Worm (Caenorhabditis elegans): ENCODE results near the gene F49E11.7.
A peak's percentile ranks its signal among the peaks of the same experiment; 100 is the strongest.

F49E11.7 gene

ce11 chrIV:13078342-13078741 is 25.7 kb downstream of the F49E11.7 start:
- TF ChIP-seq ztf-25 (GFP tag; IDR thresholded peaks at IDR 0.05) (no peak), lin-54 (GFP tag; optimal IDR thresholded peaks at IDR 0.05) (no peak), ZK185.1 (tag; optimal IDR thresholded peaks at IDR 0.05; ENCODE audit: poor library complexity, severe bottlenecking) (no peak), atf-7 (tag; optimal IDR thresholded peaks at IDR 0.05) (no peak), lir-1 (GFP tag; conservative IDR thresholded peaks at IDR 0.05) (no peak), nhr-27 (tag; optimal IDR thresholded peaks at IDR 0.05) (no peak), mcd-1 (GFP tag; IDR thresholded peaks at IDR 0.05) (no peak), ceh-27 (GFP tag; optimal IDR thresholded peaks at IDR 0.05) (no peak), zfh-2 (GFP tag; conservative IDR thresholded peaks at IDR 0.05) (no peak), repo-1 (tag; optimal IDR thresholded peaks at IDR 0.05) (no peak), B0336.3 (GFP tag; IDR thresholded peaks at IDR 0.05) (no peak)

- TF ChIP-seq cebp-2 (GFP tag; IDR thresholded peaks at IDR 0.05) (0 out of 2 replicates have a peak, but pooled peaks have one; percentile 38), cebp-1 (GFP tag; IDR thresholded peaks at IDR 0.05) (no peak), cebp-1 (tag; optimal IDR thresholded peaks at IDR 0.05) (peak; percentile 24), ztf-26 (tag; optimal IDR thresholded peaks at IDR 0.05) (peak; percentile 38), ceh-91 (GFP tag; IDR thresholded peaks at IDR 0.05) (no peak), ceh-27 (GFP tag; optimal IDR thresholded peaks at IDR 0.05) (peak; percentile 36), chd-7 (tag; optimal IDR thresholded peaks at IDR 0.05) (no peak), egrh-3 (GFP tag; IDR thresholded peaks at IDR 0.05) (no peak)
These were observed 26.5 kb downstream of the F49E11.7 start, which contains the start of gene C39E9.8 for ce11 chrIV:13079119-13079518. Gene C39E9.8 (plus strand): TSS chrIV:13079446.

ce11 chrIV:13080185-13080584 is 27.5 kb downstream of the F49E11.7 start:
- TF ChIP-seq nhr-80 (tag; optimal IDR thresholded peaks at IDR 0.05): no peak
- TF ChIP-seq nhr-179 (tag; optimal IDR thresholded peaks at IDR 0.05): no peak
- TF ChIP-seq him-1 (tag; optimal IDR thresholded peaks at IDR 0.05): no peak
- no peak for TF ChIP-seq B0261.1 (tag; optimal IDR thresholded peaks at IDR 0.05)
- TF ChIP-seq F57A8.1 (GFP tag; optimal IDR thresholded peaks at IDR 0.05): no peak
- no peak for TF ChIP-seq egl-44 (GFP tag; IDR thresholded peaks at IDR 0.05)

- TF ChIP-seq cebp-2 (GFP tag; IDR thresholded peaks at IDR 0.05) (no peak), repo-1 (tag; optimal IDR thresholded peaks at IDR 0.05) (peak; percentile 40), gei-17 (GFP tag; optimal IDR thresholded peaks at IDR 0.05) (no peak), hrde-1 (tag; optimal IDR thresholded peaks at IDR 0.05; ENCODE audit: borderline replicate concordance) (no peak), ztf-25 (GFP tag; IDR thresholded peaks at IDR 0.05) (no peak), cebp-1 (GFP tag; IDR thresholded peaks at IDR 0.05) (no peak), cebp-1 (tag; optimal IDR thresholded peaks at IDR 0.05) (no peak), unc-62 (GFP tag; optimal IDR thresholded peaks at IDR 0.05) (no peak), unc-130 (GFP tag; optimal IDR thresholded peaks at IDR 0.05) (no peak), fkh-3 (tag; optimal IDR thresholded peaks at IDR 0.05) (no peak), hmg-1.2 (GFP tag; IDR thresholded peaks at IDR 0.05) (no peak), nhr-120 (GFP tag; IDR thresholded peaks at IDR 0.05) (no peak), C06A6.2 (GFP tag; conservative IDR thresholded peaks at IDR 0.05) (no peak), F55B11.4 (tag; optimal IDR thresholded peaks at IDR 0.05; ENCODE audit: borderline replicate concordance, insufficient read depth) (no peak), ceh-79 (tag; optimal IDR thresholded peaks at IDR 0.05) (no peak), K11D2.4 (GFP tag; IDR thresholded peaks at IDR 0.05) (no peak), dpff-1 (tag; optimal IDR thresholded peaks at IDR 0.05) (no peak), dox-1 (GFP tag; IDR thresholded peaks at IDR 0.05) (no peak), snpc-4 (GFP tag; optimal IDR thresholded peaks at IDR 0.05) (no peak), snpc-4 (tag; optimal IDR thresholded peaks at IDR 0.05) (no peak), egrh-3 (GFP tag; IDR thresholded peaks at IDR 0.05) (no peak), attf-3 (GFP tag; conservative IDR thresholded peaks at IDR 0.05) (no peak), Y79H2A.3 (GFP tag; conservative IDR thresholded peaks at IDR 0.05) (no peak), ztf-22 (GFP tag; optimal IDR thresholded peaks at IDR 0.05) (no peak), F23B12.7 (tag; optimal IDR thresholded peaks at IDR 0.05; ENCODE audit: insufficient read depth) (no peak), madf-6 (GFP tag; IDR thresholded peaks at IDR 0.05) (0 out of 2 replicates have a peak, but pooled peaks have one; percentile 6), atf-7 (tag; optimal IDR thresholded peaks at IDR 0.05) (no peak)
These were observed 28.2 kb downstream of the F49E11.7 start for ce11 chrIV:13080861-13081260.

Measured in whole organism, young adult.